Worm (Caenorhabditis elegans): ENCODE results near the gene Y14H12A.2.

Y14H12A.2 gene

ce11 chrII:3958673-3959299 is 30.7 kb downstream of the Y14H12A.2 start (continued):
- no peak for TF ChIP-seq mxl-2 (GFP tag; conservative IDR thresholded peaks at IDR 0.05)
- peak; percentile 25 for TF ChIP-seq spr-1 (tag; optimal IDR thresholded peaks at IDR 0.05)
- TF ChIP-seq T26A8.4 (GFP tag; IDR thresholded peaks at IDR 0.05): peak; percentile 19; the same call in 1 of the 2 replicates
- TF ChIP-seq lin-15B (tag; optimal IDR thresholded peaks at IDR 0.05): no peak
- TF ChIP-seq zag-1 (tag; optimal IDR thresholded peaks at IDR 0.05): no peak
- no peak for TF ChIP-seq F44E2.7 (GFP tag; IDR thresholded peaks at IDR 0.05)
- TF ChIP-seq lin-1 (GFP tag; IDR thresholded peaks at IDR 0.05): 0 out of 2 replicates have a peak, but pooled peaks have one; percentile 13
- peak; percentile 69 for TF ChIP-seq hmg-1.1 (GFP tag; IDR thresholded peaks at IDR 0.05)
- peak; percentile 53 for TF ChIP-seq nhr-48 (tag; optimal IDR thresholded peaks at IDR 0.05)
- no peak for TF ChIP-seq Y105C5A.15 (GFP tag; IDR thresholded peaks at IDR 0.05)
- no peak for TF ChIP-seq snpc-1.2 (GFP tag; IDR thresholded peaks at IDR 0.05)
- peak; percentile 37 for TF ChIP-seq F37D6.2 (tag; optimal IDR thresholded peaks at IDR 0.05)
- peak; percentile 92 for TF ChIP-seq hlh-11 (tag; optimal IDR thresholded peaks at IDR 0.05)
- TF ChIP-seq aly-2 (tag; optimal IDR thresholded peaks at IDR 0.05): no peak
- TF ChIP-seq saeg-2 (GFP tag; IDR thresholded peaks at IDR 0.05): 0 out of 2 replicates have a peak, but pooled peaks have one; percentile 46
- peak; percentile 66; the same call in 1 of the 2 replicates for TF ChIP-seq ctbp-1 (GFP tag; IDR thresholded peaks at IDR 0.05)
- no peak for TF ChIP-seq unc-39 (tag; optimal IDR thresholded peaks at IDR 0.05)
- TF ChIP-seq php-3 (GFP tag; IDR thresholded peaks at IDR 0.05): peak; percentile 69
- TF ChIP-seq ztf-11 (tag; optimal IDR thresholded peaks at IDR 0.05): no peak
- TF ChIP-seq duxl-1 (tag; optimal IDR thresholded peaks at IDR 0.05; ENCODE audit: poor library complexity): peak; percentile 28
- TF ChIP-seq madf-9 (GFP tag; conservative IDR thresholded peaks at IDR 0.05): peak; percentile 22; the same call in 1 of the 2 replicates
- peak; percentile 54 for TF ChIP-seq lin-13 (GFP tag; optimal IDR thresholded peaks at IDR 0.05)
- TF ChIP-seq nhr-6 (tag; optimal IDR thresholded peaks at IDR 0.05): peak; percentile 58
- peak; percentile 56 to 81 for TF ChIP-seq lsy-2 (tag; optimal IDR thresholded peaks at IDR 0.05)
- no peak for TF ChIP-seq cey-2 (tag; optimal IDR thresholded peaks at IDR 0.05; ENCODE audit: borderline replicate concordance, insufficient read depth)
- no peak for TF ChIP-seq lin-39 (tag; optimal IDR thresholded peaks at IDR 0.05)
- TF ChIP-seq pqm-1 (tag; optimal IDR thresholded peaks at IDR 0.05): peak; percentile 78
- no peak for TF ChIP-seq nhr-76 (tag; optimal IDR thresholded peaks at IDR 0.05)
- TF ChIP-seq egl-27 (tag; optimal IDR thresholded peaks at IDR 0.05): no peak
- no peak for TF ChIP-seq nhr-237 (tag; optimal IDR thresholded peaks at IDR 0.05)
- peak; percentile 81 for TF ChIP-seq nhr-28 (tag; optimal IDR thresholded peaks at IDR 0.05)
- TF ChIP-seq daf-12 (tag; optimal IDR thresholded peaks at IDR 0.05): no peak
- TF ChIP-seq mdl-1 (tag; optimal IDR thresholded peaks at IDR 0.05): peak; percentile 66 to 97
- no peak for TF ChIP-seq ZK337.2 (GFP tag; IDR thresholded peaks at IDR 0.05)
- peak; percentile 64; the same call in 1 of the 2 replicates for TF ChIP-seq ceh-20 (GFP tag; IDR thresholded peaks at IDR 0.05)
- TF ChIP-seq dpl-1 (GFP tag; optimal IDR thresholded peaks at IDR 0.05): peak; percentile 9
- peak; percentile 90 for TF ChIP-seq dmd-6 (GFP tag; IDR thresholded peaks at IDR 0.05)
- TF ChIP-seq Y48G9A.11 (GFP tag; IDR thresholded peaks at IDR 0.05): no peak
- peak; percentile 47 for TF ChIP-seq nhr-10 (tag; optimal IDR thresholded peaks at IDR 0.05)
- TF ChIP-seq nhr-42 (GFP tag; IDR thresholded peaks at IDR 0.05): 0 out of 2 replicates have a peak, but pooled peaks have one; percentile 50
- peak; percentile 35; the same call in 1 of the 2 replicates for TF ChIP-seq egl-43 (GFP tag; IDR thresholded peaks at IDR 0.05)
- no peak for TF ChIP-seq snpc-4 (tag; optimal IDR thresholded peaks at IDR 0.05)
- TF ChIP-seq ceh-28 (tag; optimal IDR thresholded peaks at IDR 0.05): no peak
- peak; percentile 70 for TF ChIP-seq mes-2 (tag; optimal IDR thresholded peaks at IDR 0.05; ENCODE audit: poor library complexity, severe bottlenecking)
- TF ChIP-seq skn-1 (tag; optimal IDR thresholded peaks at IDR 0.05): no peak
- no peak for TF ChIP-seq tag-97 (GFP tag; IDR thresholded peaks at IDR 0.05)
- no peak for TF ChIP-seq ceh-62 (tag; optimal IDR thresholded peaks at IDR 0.05)
- TF ChIP-seq fos-1 (tag; optimal IDR thresholded peaks at IDR 0.05): no peak
- TF ChIP-seq aha-1 (tag): peak; percentile 94
- peak; percentile 69 to 96 for TF ChIP-seq daf-16 (GFP tag; optimal IDR thresholded peaks at IDR 0.05)
- peak; percentile 99 for TF ChIP-seq daf-16 (tag; optimal IDR thresholded peaks at IDR 0.05)
